ENCODE assay signal across 4 worm cellular contexts in the genomic region with DNA sequence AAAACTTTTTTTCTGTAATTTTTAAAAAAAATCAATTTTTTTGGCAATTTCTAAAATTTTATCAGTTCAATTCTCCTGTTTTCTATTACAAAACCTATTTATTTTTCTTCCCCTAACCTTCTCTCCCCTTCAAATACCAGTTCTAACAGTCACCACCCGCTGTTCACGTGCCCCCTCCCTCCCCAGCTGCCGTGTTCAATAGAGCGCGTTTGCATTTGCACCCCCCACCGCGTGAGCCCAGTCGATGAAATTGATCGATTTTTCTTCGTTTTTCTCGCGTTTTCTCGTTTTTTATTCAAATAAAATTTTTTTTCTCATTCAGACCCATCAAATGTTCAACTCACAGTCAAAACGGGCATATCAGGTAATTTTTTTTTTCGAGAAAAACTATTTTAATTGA.
TF ChIP-seq lines count a peak whose summit lies in the region.

TSS of gene atg-9 (plus strand) at position 332 of the 400 bp plus-strand sequence.

TF ChIP-seq in whole organism, L2 larva, 48 proteins besides CTCF, POLR2A, EP300 and RAD21 (continues in another document):
- TF ChIP-seq nhr-6 (tag; optimal IDR thresholded peaks at IDR 0.05; lab: Kevin White, UChicago) (no peak), nhr-21 (tag; optimal IDR thresholded peaks at IDR 0.05; lab: Kevin White, UChicago) (peak; percentile 23), alr-1 (tag; optimal IDR thresholded peaks at IDR 0.05; lab: Kevin White, UChicago) (no peak), unc-55 (GFP tag; optimal IDR thresholded peaks at IDR 0.05; lab: Kevin White, UChicago) (peak; percentile 40), C34F6.9 (tag; optimal IDR thresholded peaks at IDR 0.05; lab: Kevin White, UChicago) (peak; percentile 80), R02D3.7 (tag; optimal IDR thresholded peaks at IDR 0.05; lab: Kevin White, UChicago) (no peak), F13H6.1 (tag; optimal IDR thresholded peaks at IDR 0.05; lab: Kevin White, UChicago) (peak; percentile 50), nhr-11 (tag; optimal IDR thresholded peaks at IDR 0.05; lab: Kevin White, UChicago) (no peak), mbf-1 (tag; optimal IDR thresholded peaks at IDR 0.05; lab: Kevin White, UChicago) (no peak), ceh-82 (tag; optimal IDR thresholded peaks at IDR 0.05; lab: Kevin White, UChicago) (no peak), peb-1 (tag; optimal IDR thresholded peaks at IDR 0.05; lab: Kevin White, UChicago) (no peak), blmp-1 (tag; optimal IDR thresholded peaks at IDR 0.05; lab: Kevin White, UChicago; ENCODE audit: insufficient read depth) (peak; percentile 23), elt-3 (tag; optimal IDR thresholded peaks at IDR 0.05; lab: Kevin White, UChicago) (no peak), ztf-4 (tag; optimal IDR thresholded peaks at IDR 0.05; lab: Kevin White, UChicago) (peak; percentile 47), lsy-2 (tag; optimal IDR thresholded peaks at IDR 0.05; lab: Kevin White, UChicago) (peak; percentile 20 to 73), sma-9 (GFP tag; optimal IDR thresholded peaks at IDR 0.05; lab: Kevin White, UChicago) (peak; percentile 48), sma-9 (tag; optimal IDR thresholded peaks at IDR 0.05; lab: Kevin White, UChicago) (no peak), nhr-10 (tag; optimal IDR thresholded peaks at IDR 0.05; lab: Kevin White, UChicago) (no peak), nhr-12 (tag; optimal IDR thresholded peaks at IDR 0.05; lab: Kevin White, UChicago) (no peak), ceh-16 (tag; optimal IDR thresholded peaks at IDR 0.05; lab: Kevin White, UChicago) (peak; percentile 57), crh-2 (tag; optimal IDR thresholded peaks at IDR 0.05; lab: Kevin White, UChicago) (peak; percentile 79), Y55F3AM.14 (GFP tag; optimal IDR thresholded peaks at IDR 0.05; lab: Kevin White, UChicago) (peak; percentile 40)

TF ChIP-seq in whole organism, L4 larva, 104 proteins besides CTCF, POLR2A, EP300 and RAD21 (continues in another document):
- TF ChIP-seq T20F7.1 (GFP tag; optimal IDR thresholded peaks at IDR 0.05; lab: Kevin White, UChicago) (no peak), hif-1 (tag; optimal IDR thresholded peaks at IDR 0.05; lab: Kevin White, UChicago) (peak in 1 of 2 experiments; percentile 59), Y105C5A.15 (GFP tag; IDR thresholded peaks at IDR 0.05; lab: Robert Waterston, UW) (no peak), mdl-1 (tag; optimal IDR thresholded peaks at IDR 0.05; lab: Kevin White, UChicago) (peak; percentile 71 to 96), mes-2 (tag; optimal IDR thresholded peaks at IDR 0.05; lab: Kevin White, UChicago; ENCODE audit: poor library complexity, severe bottlenecking) (peak; percentile 80), dpl-1 (GFP tag; optimal IDR thresholded peaks at IDR 0.05; lab: Kevin White, UChicago) (peak; percentile 64), daf-16 (GFP tag; optimal IDR thresholded peaks at IDR 0.05; lab: Kevin White, UChicago) (no peak), daf-16 (tag; optimal IDR thresholded peaks at IDR 0.05; lab: Kevin White, UChicago) (peak; percentile 71), arid-1 (GFP tag; conservative IDR thresholded peaks at IDR 0.05; lab: Robert Waterston, UW) (peak; percentile 46; the same call in 1 of the 2 replicates), unc-130 (GFP tag; optimal IDR thresholded peaks at IDR 0.05; lab: Kevin White, UChicago) (no peak), F37D6.2 (tag; optimal IDR thresholded peaks at IDR 0.05; lab: Kevin White, UChicago) (no peak), ces-1 (GFP tag; optimal IDR thresholded peaks at IDR 0.05; lab: Kevin White, UChicago) (no peak), D1046.2 (GFP tag; IDR thresholded peaks at IDR 0.05; lab: Robert Waterston, UW) (no peak), Y48G9A.11 (GFP tag; IDR thresholded peaks at IDR 0.05; lab: Robert Waterston, UW) (no peak), saeg-2 (GFP tag; IDR thresholded peaks at IDR 0.05; lab: Robert Waterston, UW) (no peak), egl-43 (GFP tag; IDR thresholded peaks at IDR 0.05; lab: Robert Waterston, UW) (no peak), daf-8 (GFP tag; IDR thresholded peaks at IDR 0.05; lab: Robert Waterston, UW) (no peak), ztf-7 (tag; optimal IDR thresholded peaks at IDR 0.05; lab: Kevin White, UChicago) (peak; percentile 53), zfp-2 (tag; optimal IDR thresholded peaks at IDR 0.05; lab: Kevin White, UChicago) (no peak), ama-1 (optimal IDR thresholded peaks at IDR 0.05; lab: Kevin White, UChicago) (peak; percentile 51), hmg-1.1 (GFP tag; IDR thresholded peaks at IDR 0.05; lab: Robert Waterston, UW) (peak; percentile 77), lim-7 (GFP tag; IDR thresholded peaks at IDR 0.05; lab: Robert Waterston, UW) (peak; percentile 55; the same call in 1 of the 2 replicates)

TF ChIP-seq in whole organism, late embryonic, 69 proteins besides CTCF, POLR2A, EP300 and RAD21:
- TF ChIP-seq sdc-2 (tag; optimal IDR thresholded peaks at IDR 0.05; lab: Kevin White, UChicago) (no peak), ceh-48 (tag; optimal IDR thresholded peaks at IDR 0.05; lab: Kevin White, UChicago) (peak; percentile 79), ceh-31 (tag; optimal IDR thresholded peaks at IDR 0.05; lab: Kevin White, UChicago) (peak; percentile 18), unc-55 (GFP tag; optimal IDR thresholded peaks at IDR 0.05; lab: Kevin White, UChicago) (peak; percentile 17), nfya-1 (tag; optimal IDR thresholded peaks at IDR 0.05; lab: Kevin White, UChicago) (peak; percentile 54), ref-2 (tag; optimal IDR thresholded peaks at IDR 0.05; lab: Kevin White, UChicago) (peak; percentile 57), Y22D7AL.16 (tag; optimal IDR thresholded peaks at IDR 0.05; lab: Kevin White, UChicago) (no peak), hlh-30 (tag; optimal IDR thresholded peaks at IDR 0.05; lab: Kevin White, UChicago; ENCODE audit: insufficient read depth) (peak; percentile 97), ceh-6 (GFP tag; optimal IDR thresholded peaks at IDR 0.05; lab: Kevin White, UChicago) (no peak), K09A11.1 (tag; optimal IDR thresholded peaks at IDR 0.05; lab: Kevin White, UChicago; ENCODE audit: insufficient read depth) (no peak), fkh-6 (tag; optimal IDR thresholded peaks at IDR 0.05; lab: Kevin White, UChicago) (no peak)

TF ChIP-seq in whole organism, mixed stage, embryonic, 35 proteins besides CTCF, POLR2A, EP300 and RAD21:
- TF ChIP-seq nhr-2 (tag; optimal IDR thresholded peaks at IDR 0.05; lab: Kevin White, UChicago) (no peak), lin-13 (tag; optimal IDR thresholded peaks at IDR 0.05; lab: Kevin White, UChicago) (peak; percentile 39), ham-2 (GFP tag; optimal IDR thresholded peaks at IDR 0.05; lab: Kevin White, UChicago) (no peak), ceh-83 (GFP tag; optimal IDR thresholded peaks at IDR 0.05; lab: Kevin White, UChicago) (no peak), mep-1 (tag; optimal IDR thresholded peaks at IDR 0.05; lab: Kevin White, UChicago) (peak; percentile 73), ceh-39 (tag; optimal IDR thresholded peaks at IDR 0.05; lab: Kevin White, UChicago) (peak; percentile 28), nhr-76 (tag; optimal IDR thresholded peaks at IDR 0.05; lab: Kevin White, UChicago) (no peak), lsy-2 (tag; optimal IDR thresholded peaks at IDR 0.05; lab: Kevin White, UChicago) (no peak), M03D4.4 (tag; optimal IDR thresholded peaks at IDR 0.05; lab: Kevin White, UChicago) (no peak), zip-8 (tag; optimal IDR thresholded peaks at IDR 0.05; lab: Kevin White, UChicago) (no peak), hlh-1 (tag; optimal IDR thresholded peaks at IDR 0.05; lab: Kevin White, UChicago) (peak; percentile 62), snpc-4 (tag; optimal IDR thresholded peaks at IDR 0.05; lab: Kevin White, UChicago) (no peak), elt-1 (tag; optimal IDR thresholded peaks at IDR 0.05; lab: Kevin White, UChicago; ENCODE audit: borderline replicate concordance, insufficient read depth) (no peak), sem-2 (GFP tag; optimal IDR thresholded peaks at IDR 0.05; lab: Kevin White, UChicago) (no peak), mab-5 (tag; optimal IDR thresholded peaks at IDR 0.05; lab: Kevin White, UChicago) (no peak), sptf-1 (tag; optimal IDR thresholded peaks at IDR 0.05; lab: Kevin White, UChicago) (peak; percentile 48), mls-2 (tag; optimal IDR thresholded peaks at IDR 0.05; lab: Kevin White, UChicago) (peak; percentile 12), ceh-43 (GFP tag; optimal IDR thresholded peaks at IDR 0.05; lab: Kevin White, UChicago) (no peak), unc-39 (tag; optimal IDR thresholded peaks at IDR 0.05; lab: Kevin White, UChicago) (no peak), nhr-12 (tag; optimal IDR thresholded peaks at IDR 0.05; lab: Kevin White, UChicago) (no peak), flh-1 (GFP tag; optimal IDR thresholded peaks at IDR 0.05; lab: Kevin White, UChicago) (no peak), ces-1 (GFP tag; optimal IDR thresholded peaks at IDR 0.05; lab: Kevin White, UChicago) (no peak), cnd-1 (tag; optimal IDR thresholded peaks at IDR 0.05; lab: Kevin White, UChicago) (peak; percentile 83), lin-32 (GFP tag; optimal IDR thresholded peaks at IDR 0.05; lab: Kevin White, UChicago) (peak; percentile 30)
TF ChIP-seq in whole organism, mixed stage, embryonic: peak in this region for 8.
